Worm (Caenorhabditis elegans) whole organism, L2 larva: ENCODE measurements around the gene H20J04.7.

Experiments
- aly-2 ChIP-seq: fragments of 150-350 bp; optimal IDR thresholded peaks from 2 replicates; lab custom pipeline; 2014; ENCODE audit warnings: missing biosample characterization, missing genetic modification characterization
- fos-1 ChIP-seq: fragments of 150-350 bp; optimal IDR thresholded peaks from 2 replicates; lab custom pipeline; 2014; ENCODE audit warnings: missing biosample characterization, missing genetic modification characterization
- lin-39 ChIP-seq: fragments of 150-350 bp; optimal IDR thresholded peaks from 2 replicates; lab custom pipeline; 2014; ENCODE audit warnings: missing biosample characterization, missing genetic modification reagents, missing genetic modification characterization
- mbf-1 ChIP-seq: sonication (generic microtip); optimal IDR thresholded peaks from 2 replicates; lab custom pipeline; 2017; ENCODE audit warnings: missing biosample characterization, missing genetic modification characterization
- nhr-12 ChIP-seq: fragments of 150-350 bp; optimal IDR thresholded peaks from 2 replicates; lab custom pipeline; 2014; ENCODE audit warnings: missing biosample characterization, missing genetic modification characterization
- nhr-237 ChIP-seq: fragments of 150-350 bp; optimal IDR thresholded peaks from 2 replicates; lab custom pipeline; 2014; ENCODE audit warnings: missing biosample characterization, missing genetic modification characterization
- nhr-77 ChIP-seq: fragments of 150-350 bp; optimal IDR thresholded peaks from 2 replicates; lab custom pipeline; 2014; ENCODE audit warnings: missing biosample characterization, missing genetic modification characterization
- skn-1 ChIP-seq: sonication (generic microtip); optimal IDR thresholded peaks from 2 replicates; lab custom pipeline; 2017; ENCODE audit warnings: missing biosample characterization, missing genetic modification characterization
- ztf-4 ChIP-seq: fragments of 150-350 bp; optimal IDR thresholded peaks from 2 replicates; lab custom pipeline; 2014; ENCODE audit warnings: missing biosample characterization, missing genetic modification characterization

ce11 chrII:4392526-4393057 is 37.5 kb upstream of the H20J04.7 start, which contains the start of gene mlt-7:
- TF ChIP-seq nhr-12 (tag; lab: Kevin White, UChicago): no peak
- TF ChIP-seq nhr-237: no peak
- no peak for TF ChIP-seq mbf-1 (tag; lab: Kevin White, UChicago)
- no peak for TF ChIP-seq lin-39 (tag; lab: Kevin White, UChicago)
- no peak for TF ChIP-seq fos-1 (tag; lab: Kevin White, UChicago)
- no peak for TF ChIP-seq skn-1
- TF ChIP-seq nhr-77 (tag; lab: Kevin White, UChicago): no peak
- no peak for TF ChIP-seq aly-2 (tag; lab: Kevin White, UChicago)
- TF ChIP-seq ztf-4 (tag; lab: Kevin White, UChicago): no peak
